Worm (Caenorhabditis elegans) whole organism, L3 larva: ENCODE measurements around the gene blos-2.

Source experiments
- aly-2 ChIP-seq: fragments of 150-350 bp; optimal IDR thresholded peaks from 2 replicates; lab custom pipeline; 2014; ENCODE audit warnings: missing biosample characterization, missing genetic modification characterization
- fos-1 ChIP-seq: fragments of 150-350 bp; optimal IDR thresholded peaks from 2 replicates; lab custom pipeline; 2014; ENCODE audit warnings: missing biosample characterization, missing genetic modification characterization

DNA sequence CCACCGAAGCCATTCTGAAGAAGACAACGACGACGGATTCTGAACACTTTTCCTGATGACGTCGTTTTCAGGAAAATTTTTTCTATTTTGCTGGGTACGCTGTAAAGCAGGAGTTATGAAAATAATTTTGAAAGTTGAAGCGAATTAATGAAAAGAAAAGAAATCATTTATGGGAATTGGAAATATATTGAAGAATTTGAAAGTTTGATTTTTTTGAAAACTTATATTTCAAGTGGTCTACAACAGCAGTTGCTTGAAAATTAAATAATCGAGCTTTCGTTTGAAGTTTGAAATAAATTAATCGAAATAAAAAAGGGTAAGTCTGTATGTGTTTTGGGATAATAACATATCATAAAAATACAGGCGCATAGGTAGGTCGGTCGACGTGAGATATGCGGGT is 50.0 kb downstream of the blos-2 start, which contains the start of gene shl-1:
- no peak for TF ChIP-seq aly-2 (tag; lab: Kevin White, UChicago)
- TF ChIP-seq fos-1: no peak
